Fruit fly (Drosophila melanogaster): ENCODE measurements around the gene CG12170.

CG12170 gene

dm6 chr3R:5682921-5683748 is 46.1 kb downstream of the CG12170 start (continued):
- TF ChIP-seq CG10543 (GFP tag; optimal IDR thresholded peaks at IDR 0.05) (no peak), disco-r (GFP tag; optimal IDR thresholded peaks at IDR 0.05) (no peak), cad (GFP tag; optimal IDR thresholded peaks at IDR 0.05) (no peak), CG10209 (GFP tag; optimal IDR thresholded peaks at IDR 0.05) (peak; percentile 50), CG14667 (GFP tag; IDR thresholded peaks at IDR 0.05) (no peak), trem (tag; optimal IDR thresholded peaks at IDR 0.05) (peak; percentile 59), Opbp (GFP tag; IDR thresholded peaks at IDR 0.05; ENCODE audit: partially characterized antibody) (no peak), CG34376 (GFP tag; optimal IDR thresholded peaks at IDR 0.05) (no peak), NC2β (GFP tag; optimal IDR thresholded peaks at IDR 0.05) (peak; percentile 34), fd3F (GFP tag; optimal IDR thresholded peaks at IDR 0.05) (no peak), Trl (optimal IDR thresholded peaks at IDR 0.05) (no peak), Trl (GFP tag; optimal IDR thresholded peaks at IDR 0.05) (peak; percentile 8), CG12104 (GFP tag; optimal IDR thresholded peaks at IDR 0.05) (no peak), ac (GFP tag; optimal IDR thresholded peaks at IDR 0.05) (peak; percentile 25), ham (GFP tag; IDR thresholded peaks at IDR 0.05) (no peak), CG11456 (GFP tag; IDR thresholded peaks at IDR 0.05) (no peak), crol (GFP tag; IDR thresholded peaks at IDR 0.05) (peak; percentile 92), CG17328 (GFP tag; IDR thresholded peaks at IDR 0.05) (peak; percentile 64; the same call in 1 of the 2 replicates), Mes4 (GFP tag; optimal IDR thresholded peaks at IDR 0.05) (peak; percentile 56), tin (GFP tag; optimal IDR thresholded peaks at IDR 0.05) (peak; percentile 59), Med (GFP tag) (peak; percentile 81), dysf (GFP tag; IDR thresholded peaks at IDR 0.05) (peak; percentile 61; the same call in 2 of the 3 replicates), Ada2b (GFP tag; IDR thresholded peaks at IDR 0.05) (no peak), NK7.1 (GFP tag; optimal IDR thresholded peaks at IDR 0.05) (no peak), CG3065 (GFP tag; optimal IDR thresholded peaks at IDR 0.05) (no peak), CG5180 (GFP tag; optimal IDR thresholded peaks at IDR 0.05) (no peak), Sry-δ (GFP tag; optimal IDR thresholded peaks at IDR 0.05) (no peak), CG4707 (GFP tag; optimal IDR thresholded peaks at IDR 0.05) (peak; percentile 40), CG13424 (tag; optimal IDR thresholded peaks at IDR 0.05) (peak; percentile 73), mirr (GFP tag; optimal IDR thresholded peaks at IDR 0.05) (no peak), sima (GFP tag; optimal IDR thresholded peaks at IDR 0.05) (peak; percentile 1), CG10366 (GFP tag; IDR thresholded peaks at IDR 0.05) (peak; percentile 14; the same call in 1 of the 2 replicates), CG3995 (GFP tag; optimal IDR thresholded peaks at IDR 0.05) (no peak), HLHmδ (GFP tag; optimal IDR thresholded peaks at IDR 0.05) (peak; percentile 7), trh (GFP tag; optimal IDR thresholded peaks at IDR 0.05) (no peak), pros (GFP tag; optimal IDR thresholded peaks at IDR 0.05) (peak; percentile 58), insv (GFP tag; optimal IDR thresholded peaks at IDR 0.05) (peak in 1 of 2 experiments; percentile 72), D (optimal IDR thresholded peaks at IDR 0.05) (no peak), D (GFP tag; optimal IDR thresholded peaks at IDR 0.05) (peak; percentile 51), MBD-R2 (GFP tag; IDR thresholded peaks at IDR 0.05) (no peak), kni (GFP tag; optimal IDR thresholded peaks at IDR 0.05) (peak; percentile 90), dan (GFP tag; IDR thresholded peaks at IDR 0.05) (no peak), tna (GFP tag; IDR thresholded peaks at IDR 0.05; ENCODE audit: partially characterized antibody) (no peak), ewg (GFP tag; optimal IDR thresholded peaks at IDR 0.05) (peak; percentile 54), Ets97D (GFP tag; optimal IDR thresholded peaks at IDR 0.05) (no peak), Pdp1 (GFP tag; optimal IDR thresholded peaks at IDR 0.05) (peak in 1 of 2 experiments; percentile 35), Ets65A (GFP tag) (no peak), nom (GFP tag; optimal IDR thresholded peaks at IDR 0.05) (no peak), al (GFP tag; IDR thresholded peaks at IDR 0.05) (no peak), Dbx (GFP tag; IDR thresholded peaks at IDR 0.05) (no peak)
